Worm (Caenorhabditis elegans) whole organism, L3 larva: ENCODE data around the gene egl-13.

Experiments
- R02D3.7 ChIP-seq: fragments of 150-350 bp; optimal IDR thresholded peaks from 2 replicates; lab custom pipeline; 2014; ENCODE audit warnings: missing biosample characterization, missing genetic modification characterization
- ama-1 ChIP-seq: fragments of 150-350 bp; optimal IDR thresholded peaks from 2 replicates; lab custom pipeline; 2018
- ceh-16 ChIP-seq: sonication (generic microtip); optimal IDR thresholded peaks from 2 replicates; lab custom pipeline; 2017; ENCODE audit warnings: missing biosample characterization, missing genetic modification characterization
- ceh-28 ChIP-seq: fragments of 150-350 bp; optimal IDR thresholded peaks from 2 replicates; lab custom pipeline; 2014; ENCODE audit warnings: missing biosample characterization, missing genetic modification reagents, missing genetic modification characterization
- ceh-9 ChIP-seq: sonication (generic microtip); optimal IDR thresholded peaks from 2 replicates; lab custom pipeline; 2018; ENCODE audit warnings: missing biosample characterization, missing genetic modification characterization
- daf-12 ChIP-seq: fragments of 150-350 bp; optimal IDR thresholded peaks from 2 replicates; lab custom pipeline; 2014; ENCODE audit warnings: missing biosample characterization, missing genetic modification reagents, missing genetic modification characterization
- egl-5 ChIP-seq: fragments of 150-350 bp; optimal IDR thresholded peaks from 2 replicates; lab custom pipeline; 2017; ENCODE audit warnings: missing biosample characterization, missing genetic modification reagents, missing genetic modification characterization, inconsistent platforms
- elt-2 ChIP-seq: sonication (generic microtip); optimal IDR thresholded peaks from 2 replicates; lab custom pipeline; 2016; ENCODE audit warnings: missing genetic modification reagents, mild to moderate bottlenecking, missing genetic modification characterization, missing compliant biosample characterization
- elt-3 ChIP-seq, 3 experiments: fragments of 150-350 bp in 1 of 3; sonication (generic microtip) in 2 of 3; optimal IDR thresholded peaks; 2 replicates in 2 of 3; 4 replicates in 1 of 3; lab custom pipeline; 2014 to 2017; ENCODE audit warnings: missing biosample characterization in 3 of 3, missing genetic modification characterization in 3 of 3
- eor-1 ChIP-seq, 2 experiments: fragments of 150-350 bp; optimal IDR thresholded peaks; 2 replicates each; lab custom pipeline; 2014 to 2018; ENCODE audit warnings: missing biosample characterization in 2 of 2, missing genetic modification characterization in 2 of 2
- fkh-10 ChIP-seq: sonication (generic microtip); optimal IDR thresholded peaks from 2 replicates; lab custom pipeline; 2017; ENCODE audit warnings: missing biosample characterization, missing genetic modification reagents, missing genetic modification characterization
- hmg-11 ChIP-seq: sonication (generic microtip); optimal IDR thresholded peaks from 2 replicates; lab custom pipeline; 2016; ENCODE audit warnings: missing genetic modification characterization, missing compliant biosample characterization
- jun-1 ChIP-seq: fragments of 150-350 bp; optimal IDR thresholded peaks from 2 replicates; lab custom pipeline; 2014; ENCODE audit warnings: missing biosample characterization, missing genetic modification reagents, missing genetic modification characterization
- lin-15B ChIP-seq: fragments of 150-350 bp; optimal IDR thresholded peaks from 2 replicates; lab custom pipeline; 2014; ENCODE audit warnings: missing biosample characterization, missing genetic modification characterization
- lin-39 ChIP-seq: fragments of 150-350 bp; optimal IDR thresholded peaks from 2 replicates; lab custom pipeline; 2018; ENCODE audit warnings: missing biosample characterization, missing genetic modification reagents, missing genetic modification characterization
- lsy-12 ChIP-seq: sonication (generic microtip); optimal IDR thresholded peaks from 2 replicates; lab custom pipeline; 2016; ENCODE audit warnings: mild to moderate bottlenecking, missing genetic modification characterization, missing compliant biosample characterization
- mdl-1 ChIP-seq: fragments of 150-350 bp; optimal IDR thresholded peaks from 2 replicates; lab custom pipeline; 2014; ENCODE audit warnings: missing biosample characterization, missing genetic modification characterization
- mml-1 ChIP-seq: fragments of 150-350 bp; sonication (generic microtip); optimal IDR thresholded peaks from 3 replicates; lab custom pipeline; 2014; ENCODE audit warnings: missing biosample characterization, missing genetic modification characterization
- nhr-11 ChIP-seq: fragments of 150-350 bp; optimal IDR thresholded peaks from 2 replicates; lab custom pipeline; 2014; ENCODE audit warnings: missing biosample characterization, missing genetic modification characterization
- nhr-237 ChIP-seq: fragments of 150-350 bp; optimal IDR thresholded peaks from 2 replicates; lab custom pipeline; 2014; ENCODE audit warnings: missing biosample characterization, missing genetic modification characterization
- nhr-25 ChIP-seq: sonication (generic microtip); optimal IDR thresholded peaks from 2 replicates; lab custom pipeline; 2017; ENCODE audit warnings: missing biosample characterization, missing genetic modification characterization
- nhr-43 ChIP-seq: sonication (generic microtip); optimal IDR thresholded peaks from 2 replicates; lab custom pipeline; 2016; ENCODE audit warnings: mild to moderate bottlenecking, missing genetic modification characterization, missing compliant biosample characterization; ENCODE audit not compliant: poor library complexity, severe bottlenecking
- nhr-67 ChIP-seq: fragments of 150-350 bp; optimal IDR thresholded peaks from 2 replicates; lab custom pipeline; 2014; ENCODE audit warnings: missing biosample characterization, missing genetic modification characterization
- pha-4 ChIP-seq: fragments of 150-350 bp; optimal IDR thresholded peaks from 2 replicates; lab custom pipeline; 2014; ENCODE audit warnings: missing biosample characterization, missing genetic modification reagents, missing genetic modification characterization
- pqm-1 ChIP-seq: fragments of 150-350 bp; optimal IDR thresholded peaks from 2 replicates; lab custom pipeline; 2017; ENCODE audit warnings: missing biosample characterization, missing genetic modification characterization, inconsistent platforms
- sea-2 ChIP-seq: fragments of 150-350 bp; sonication (generic microtip); optimal IDR thresholded peaks from 4 replicates; lab custom pipeline; 2014; ENCODE audit warnings: missing biosample characterization, missing genetic modification reagents, missing genetic modification characterization
- skn-1 ChIP-seq: fragments of 150-350 bp; optimal IDR thresholded peaks from 2 replicates; lab custom pipeline; 2014; ENCODE audit warnings: missing biosample characterization, missing genetic modification characterization
- snpc-4 ChIP-seq: fragments of 150-350 bp; optimal IDR thresholded peaks from 2 replicates; lab custom pipeline; 2014; ENCODE audit warnings: missing biosample characterization, missing genetic modification characterization
- tbx-2 ChIP-seq: sonication (generic microtip); optimal IDR thresholded peaks from 2 replicates; lab custom pipeline; 2016; ENCODE audit warnings: mild to moderate bottlenecking, missing genetic modification characterization, missing compliant biosample characterization
- unc-62 ChIP-seq: fragments of 150-350 bp; sonication (generic microtip); optimal IDR thresholded peaks from 4 replicates; lab custom pipeline; 2014; ENCODE audit warnings: missing biosample characterization, missing genetic modification reagents, missing genetic modification characterization
- zag-1 ChIP-seq: fragments of 150-350 bp; optimal IDR thresholded peaks from 2 replicates; lab custom pipeline; 2014; ENCODE audit warnings: missing biosample characterization, missing genetic modification characterization
- ztf-11 ChIP-seq: fragments of 150-350 bp; optimal IDR thresholded peaks from 2 replicates; lab custom pipeline; 2014; ENCODE audit warnings: missing biosample characterization, missing genetic modification characterization
- ztf-4 ChIP-seq: fragments of 150-350 bp; optimal IDR thresholded peaks from 2 replicates; lab custom pipeline; 2014; ENCODE audit warnings: missing biosample characterization, missing genetic modification characterization

Gene egl-13

DNA sequence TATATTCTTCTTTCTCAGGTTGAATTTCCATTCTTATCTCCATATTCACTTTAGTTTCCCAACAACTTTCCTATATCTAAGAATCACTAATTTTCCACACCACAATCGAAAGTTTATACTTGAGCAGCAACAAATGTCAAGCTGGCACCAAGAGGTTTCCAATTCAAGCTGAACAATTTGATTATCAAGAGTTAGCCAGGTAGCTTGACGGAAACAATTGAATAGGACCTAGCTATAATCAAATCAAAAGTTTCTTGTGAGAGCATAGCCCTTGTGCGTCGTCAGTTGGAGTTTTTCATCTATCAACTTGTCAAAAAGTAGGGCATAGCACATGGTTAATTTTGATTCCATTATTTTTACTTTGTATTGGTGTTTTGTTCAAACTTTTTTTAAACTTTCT is 8.0 kb upstream of the egl-13 start:
- TF ChIP-seq ceh-28 (no peak), egl-5 (tag; lab: Kevin White, UChicago) (no peak), nhr-67 (no peak), zag-1 (tag; lab: Kevin White, UChicago) (no peak), tbx-2 (tag; lab: Kevin White, UChicago) (no peak), lsy-12 (no peak), mml-1 (tag; lab: Kevin White, UChicago) (no peak), unc-62 (GFP tag; lab: Kevin White, UChicago) (no peak)

DNA sequence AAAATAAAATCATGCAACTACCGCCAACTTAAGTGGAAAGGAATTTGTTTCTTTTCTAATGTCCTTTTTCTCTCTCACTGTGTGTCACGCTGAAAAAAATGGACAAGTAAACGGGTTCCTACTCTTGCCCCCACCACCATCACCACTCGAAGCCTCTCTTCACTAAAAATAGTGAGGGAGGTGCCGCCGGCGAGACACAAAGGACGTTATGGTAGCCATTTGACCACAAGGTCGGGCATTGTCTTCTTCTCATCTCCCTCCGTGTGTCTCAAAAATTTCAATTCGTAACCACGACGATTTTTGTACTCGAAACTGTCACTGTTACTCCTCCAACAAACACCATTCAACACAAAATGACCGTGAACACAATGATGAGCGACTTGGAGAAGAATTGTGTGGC is 4.0 kb upstream of the egl-13 start, which contains the start of gene T22B7.22:
T22B7.22 (plus strand) TSS at position 354 of the 400 bp plus-strand sequence.
- TF ChIP-seq nhr-43 (tag; lab: Kevin White, UChicago) (peak; percentile 28), ztf-11 (tag; lab: Kevin White, UChicago) (no peak), nhr-11 (tag; lab: Kevin White, UChicago) (no peak), nhr-25 (tag; lab: Kevin White, UChicago) (peak; percentile 83)

ce11 chrX:5661179-5661578 is 2.5 kb upstream of the egl-13 start:
- TF ChIP-seq nhr-25 (tag; lab: Kevin White, UChicago): peak; percentile 70
- no peak for TF ChIP-seq jun-1 (tag; lab: Kevin White, UChicago)
- no peak for TF ChIP-seq fkh-10 (GFP tag; lab: Kevin White, UChicago)
- no peak for TF ChIP-seq zag-1 (tag; lab: Kevin White, UChicago)
- TF ChIP-seq mml-1 (tag; lab: Kevin White, UChicago): no peak

ce11 chrX:5669733-5670132 is 6.1 kb downstream of the egl-13 start:
- no peak for TF ChIP-seq sea-2 (GFP tag; lab: Kevin White, UChicago)
- TF ChIP-seq nhr-237 (tag; lab: Kevin White, UChicago): no peak
- TF ChIP-seq jun-1 (tag; lab: Kevin White, UChicago): peak; percentile 17
- peak; percentile 41 for TF ChIP-seq pha-4 (tag; lab: Kevin White, UChicago)
- TF ChIP-seq pqm-1 (tag; lab: Kevin White, UChicago): peak; percentile 45
- TF ChIP-seq elt-2 (tag; lab: Kevin White, UChicago): peak; percentile 82
- no peak for TF ChIP-seq tbx-2 (tag; lab: Kevin White, UChicago)
- no peak for TF ChIP-seq R02D3.7 (tag; lab: Kevin White, UChicago)

DNA sequence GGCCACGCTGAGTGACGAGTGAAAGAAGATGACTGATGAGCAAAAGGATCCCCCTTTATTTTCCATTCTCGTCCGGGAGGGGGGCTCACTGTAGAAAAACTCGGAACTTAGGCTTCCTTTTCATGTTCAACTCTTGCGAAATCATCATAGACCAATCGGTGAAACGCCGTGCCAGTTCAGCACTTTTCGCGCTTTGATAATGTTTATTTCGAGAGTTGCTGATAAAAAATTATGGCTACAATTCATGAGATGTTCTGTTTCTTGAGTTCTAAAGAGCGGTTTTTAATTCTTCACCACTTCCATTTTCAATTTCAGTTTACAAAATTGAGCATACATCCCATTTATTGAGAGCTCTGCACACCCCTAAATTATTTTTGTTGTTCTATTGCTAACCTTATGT is 7.2 kb downstream of the egl-13 start:
- TF ChIP-seq pqm-1 (tag; lab: Kevin White, UChicago): peak; percentile 37
- TF ChIP-seq elt-2 (tag; lab: Kevin White, UChicago): peak; percentile 56
- no peak for TF ChIP-seq elt-3 (tag; optimal IDR thresholded peaks at IDR 0.05; lab: Kevin White, UChicago)

ce11 chrX:5672615-5673014 is 9.0 kb downstream of the egl-13 start:
- TF ChIP-seq hmg-11 (tag; lab: Kevin White, UChicago): no peak
- TF ChIP-seq pha-4 (tag; lab: Kevin White, UChicago): no peak
- no peak for TF ChIP-seq lsy-12
- TF ChIP-seq ama-1 (lab: Kevin White, UChicago): no peak
- no peak for TF ChIP-seq elt-2 (tag; lab: Kevin White, UChicago)
- TF ChIP-seq skn-1 (tag; lab: Kevin White, UChicago): no peak
- TF ChIP-seq lin-39 (tag; lab: Kevin White, UChicago): no peak
- no peak for TF ChIP-seq nhr-237 (tag; lab: Kevin White, UChicago)
- no peak for TF ChIP-seq snpc-4 (tag; lab: Kevin White, UChicago)
- TF ChIP-seq tbx-2 (tag; lab: Kevin White, UChicago): no peak
- no peak for TF ChIP-seq daf-12 (tag; lab: Kevin White, UChicago)
- TF ChIP-seq ceh-16 (tag; lab: Kevin White, UChicago): no peak
- TF ChIP-seq, all 47 proteins: peak for 0

ce11 chrX:5680125-5680524 is 16.5 kb downstream of the egl-13 start, which contains the start of gene set-19:
set-19 (minus strand) TSS chrX:5680225.
- TF ChIP-seq ceh-9: no peak
- no peak for TF ChIP-seq egl-5 (tag; lab: Kevin White, UChicago)
- TF ChIP-seq ceh-16 (tag; lab: Kevin White, UChicago): no peak
- no peak for TF ChIP-seq fkh-10 (GFP tag; lab: Kevin White, UChicago)
- TF ChIP-seq tbx-2 (tag; lab: Kevin White, UChicago): no peak
- TF ChIP-seq snpc-4 (tag; lab: Kevin White, UChicago): no peak
- TF ChIP-seq lin-15B (tag; lab: Kevin White, UChicago): no peak
- no peak for TF ChIP-seq nhr-237 (tag; lab: Kevin White, UChicago)
- TF ChIP-seq mdl-1 (tag; lab: Kevin White, UChicago): no peak
- no peak for TF ChIP-seq eor-1 (tag; optimal IDR thresholded peaks at IDR 0.05; lab: Kevin White, UChicago)
- TF ChIP-seq ztf-4 (tag; lab: Kevin White, UChicago): no peak
- TF ChIP-seq daf-12 (tag; lab: Kevin White, UChicago): no peak
- no peak for TF ChIP-seq R02D3.7 (tag; lab: Kevin White, UChicago)
